Fruit fly (Drosophila melanogaster) whole organism, prepupa: Measurements from ENCODE around the gene CG10962.

Experiments
- CG6808 ChIP-seq: fragments of 200-800 bp; sonication (Bioruptor generic); optimal IDR thresholded peaks from 3 replicates; lab custom pipeline; 2017; ENCODE audit warnings: missing biosample characterization, missing genetic modification characterization, mild to moderate bottlenecking, moderate library complexity, missing genetic modification reagents
- Lpt ChIP-seq: fragments of 200-800 bp; sonication (Bioruptor generic); optimal IDR thresholded peaks from 3 replicates; lab custom pipeline; 2016; ENCODE audit warnings: missing biosample characterization, missing genetic modification characterization
- OdsH ChIP-seq: fragments of 200-800 bp; sonication (Bioruptor generic); optimal IDR thresholded peaks from 3 replicates; lab custom pipeline; 2016; ENCODE audit warnings: missing biosample characterization, missing genetic modification characterization

DNA sequence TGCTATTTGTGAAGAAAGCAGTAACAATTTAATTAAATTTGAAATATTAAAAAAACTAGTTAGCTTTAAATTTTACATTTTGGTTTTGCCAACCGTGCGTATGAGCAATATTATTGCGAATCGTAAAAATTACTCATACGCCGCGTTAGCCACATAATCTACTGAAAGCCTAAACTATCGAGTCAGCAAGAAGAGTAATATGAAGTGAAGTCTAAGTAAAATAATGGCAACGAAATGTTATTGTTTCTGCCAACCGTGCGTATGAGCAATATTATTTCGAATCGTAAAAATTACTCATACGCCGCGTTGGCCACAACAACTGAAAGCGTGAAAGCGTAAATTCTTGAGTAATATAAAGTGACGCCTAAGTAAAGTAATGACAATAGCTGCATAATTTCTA lies 46.0 kb upstream of the CG10962 start:
- TF ChIP-seq CG6808 (GFP tag; lab: Kevin White, UChicago) (no peak), Lpt (no peak), OdsH (GFP tag; lab: Kevin White, UChicago) (no peak)
